Fruit fly (Drosophila melanogaster): Measurements from ENCODE around the gene CG15536.

CG15536 gene

dm6 chr3R:30391098-30391497 is 33.9 kb downstream of the CG15536 start:
- TF ChIP-seq CG4496 (GFP tag; IDR thresholded peaks at IDR 0.05) (0 out of 3 replicates have a peak, but pooled peaks have one; percentile 26), gl (tag; optimal IDR thresholded peaks at IDR 0.05) (no peak)

- TF ChIP-seq CG8301 (tag; optimal IDR thresholded peaks at IDR 0.05) (no peak), CG15710 (tag; optimal IDR thresholded peaks at IDR 0.05) (no peak), CG34367 (tag; optimal IDR thresholded peaks at IDR 0.05) (no peak), Pif1B (GFP tag; optimal IDR thresholded peaks at IDR 0.05) (no peak), fd96Ca (GFP tag; IDR thresholded peaks at IDR 0.05) (no peak), CG12605 (GFP tag; IDR thresholded peaks at IDR 0.05) (no peak), CG14655 (GFP tag; optimal IDR thresholded peaks at IDR 0.05) (no peak), D1 (tag; optimal IDR thresholded peaks at IDR 0.05) (no peak), CG13204 (GFP tag; optimal IDR thresholded peaks at IDR 0.05) (no peak), CG32121 (GFP tag; IDR thresholded peaks at IDR 0.05) (no peak)
These were observed 34.7 kb downstream of the CG15536 start for dm6 chr3R:30390304-30390703.

- no peak for TF ChIP-seq CG8301 (tag; optimal IDR thresholded peaks at IDR 0.05)
- no peak for TF ChIP-seq CG9948 (tag; optimal IDR thresholded peaks at IDR 0.05)
- no peak for TF ChIP-seq Ets98B (GFP tag; IDR thresholded peaks at IDR 0.05)
- no peak for TF ChIP-seq CG4496 (GFP tag; IDR thresholded peaks at IDR 0.05)
- TF ChIP-seq CG32121 (GFP tag; IDR thresholded peaks at IDR 0.05) = no peak
- TF ChIP-seq EcR (GFP tag; optimal IDR thresholded peaks at IDR 0.05) = no peak
- TF ChIP-seq gl (tag; optimal IDR thresholded peaks at IDR 0.05) = no peak
- no peak for TF ChIP-seq Pif1B (GFP tag; optimal IDR thresholded peaks at IDR 0.05)
- no peak for TF ChIP-seq Snoo (tag; optimal IDR thresholded peaks at IDR 0.05)
- no peak for TF ChIP-seq CG12605 (GFP tag; IDR thresholded peaks at IDR 0.05)
- TF ChIP-seq CG34367 (tag; optimal IDR thresholded peaks at IDR 0.05) = no peak
- no peak for TF ChIP-seq fd96Ca (GFP tag; IDR thresholded peaks at IDR 0.05)
- no peak for TF ChIP-seq CG14655 (GFP tag; optimal IDR thresholded peaks at IDR 0.05)
- no peak for TF ChIP-seq CG10348 (GFP tag; IDR thresholded peaks at IDR 0.05)
- TF ChIP-seq rn (GFP tag; IDR thresholded peaks at IDR 0.05) = no peak
- TF ChIP-seq CG17806 (tag; optimal IDR thresholded peaks at IDR 0.05) = no peak
- no peak for TF ChIP-seq D1 (tag; optimal IDR thresholded peaks at IDR 0.05)
- no peak for TF ChIP-seq CG13204 (GFP tag; optimal IDR thresholded peaks at IDR 0.05)
- no peak for TF ChIP-seq CG8159 (tag; optimal IDR thresholded peaks at IDR 0.05)
- no peak for TF ChIP-seq Pif1A (GFP tag; optimal IDR thresholded peaks at IDR 0.05)
These were observed 35.9 kb downstream of the CG15536 start for dm6 chr3R:30389096-30389495.

- TF ChIP-seq Snoo (tag; optimal IDR thresholded peaks at IDR 0.05) = peak; percentile 97
- TF ChIP-seq D1 (tag; optimal IDR thresholded peaks at IDR 0.05) = peak; percentile 88
- peak; percentile 9 for TF ChIP-seq EcR (GFP tag; optimal IDR thresholded peaks at IDR 0.05)
- peak; percentile 96 for TF ChIP-seq CG8301 (tag; optimal IDR thresholded peaks at IDR 0.05)
- peak; percentile 86 for TF ChIP-seq CG32121 (GFP tag; IDR thresholded peaks at IDR 0.05)
- peak; percentile 87 for TF ChIP-seq CG13204 (GFP tag; optimal IDR thresholded peaks at IDR 0.05)
- peak; percentile 94 for TF ChIP-seq CG9948 (tag; optimal IDR thresholded peaks at IDR 0.05)
- TF ChIP-seq gl (tag; optimal IDR thresholded peaks at IDR 0.05) = peak; percentile 80
- peak; percentile 59 for TF ChIP-seq CG12605 (GFP tag; IDR thresholded peaks at IDR 0.05)
- peak; percentile 93 for TF ChIP-seq fd96Ca (GFP tag; IDR thresholded peaks at IDR 0.05)
- peak; percentile 70 for TF ChIP-seq CG10348 (GFP tag; IDR thresholded peaks at IDR 0.05)
- peak; percentile 92 for TF ChIP-seq CG34367 (tag; optimal IDR thresholded peaks at IDR 0.05)
- peak; percentile 83 for TF ChIP-seq CG17806 (tag; optimal IDR thresholded peaks at IDR 0.05)
- TF ChIP-seq Pif1B (GFP tag; optimal IDR thresholded peaks at IDR 0.05) = peak; percentile 86
- TF ChIP-seq rn (GFP tag; IDR thresholded peaks at IDR 0.05) = peak; percentile 72; the same call in 1 of the 2 replicates
- TF ChIP-seq CG4496 (GFP tag; IDR thresholded peaks at IDR 0.05) = peak; percentile 89
- TF ChIP-seq CG15710 (tag; optimal IDR thresholded peaks at IDR 0.05) = peak; percentile 95
- peak; percentile 99 for TF ChIP-seq CG14655 (GFP tag; optimal IDR thresholded peaks at IDR 0.05)
- TF ChIP-seq Pif1A (GFP tag; optimal IDR thresholded peaks at IDR 0.05) = peak; percentile 93
- TF ChIP-seq CG8159 (tag; optimal IDR thresholded peaks at IDR 0.05) = peak; percentile 97
- TF ChIP-seq Ets98B (GFP tag; IDR thresholded peaks at IDR 0.05) = no peak; the same call in 1 of the 2 replicates
These were observed 36.6 kb downstream of the CG15536 start for dm6 chr3R:30388215-30388871.

dm6 chr3R:30387515-30388178 is 37.3 kb downstream of the CG15536 start, which contains the start of the genes Fer2LCH and Fer1HCH:
Gene Fer2LCH (plus strand): TSS chr3R:30387804.
Gene Fer1HCH (minus strand): TSS chr3R:30388178.
- TF ChIP-seq CG9948 (tag; optimal IDR thresholded peaks at IDR 0.05) = no peak
- TF ChIP-seq Ets98B (GFP tag; IDR thresholded peaks at IDR 0.05) = peak; percentile 17; the same call in 1 of the 2 replicates
- TF ChIP-seq CG12605 (GFP tag; IDR thresholded peaks at IDR 0.05) = 0 out of 2 replicates have a peak, but pooled peaks have one; percentile 6
- no peak for TF ChIP-seq gl (tag; optimal IDR thresholded peaks at IDR 0.05)
- no peak for TF ChIP-seq D1 (tag; optimal IDR thresholded peaks at IDR 0.05)
- no peak for TF ChIP-seq CG15710 (tag; optimal IDR thresholded peaks at IDR 0.05)
- peak; percentile 44; the same call in 1 of the 3 replicates for TF ChIP-seq CG4496 (GFP tag; IDR thresholded peaks at IDR 0.05)
- no peak for TF ChIP-seq CG17806 (tag; optimal IDR thresholded peaks at IDR 0.05)
- no peak for TF ChIP-seq Pif1A (GFP tag; optimal IDR thresholded peaks at IDR 0.05)
- no peak for TF ChIP-seq CG8301 (tag; optimal IDR thresholded peaks at IDR 0.05)
